Fruit fly (Drosophila melanogaster): ENCODE results near the gene CG1529.

The CG1529 gene

dm6 chrX:21035208-21035937 is 3.6 kb upstream of the CG1529 start, which contains the start of gene Ntf-2 (continued):
- TF ChIP-seq CG13287 (GFP tag; IDR thresholded peaks at IDR 0.05; ENCODE audit: partially characterized antibody), result peak; percentile 80
- peak; percentile 38; the same call in 1 of the 2 replicates for TF ChIP-seq CG32532 (GFP tag; IDR thresholded peaks at IDR 0.05)
- TF ChIP-seq seq (GFP tag; IDR thresholded peaks at IDR 0.05), result no peak
- peak; percentile 27 for TF ChIP-seq nom (GFP tag; optimal IDR thresholded peaks at IDR 0.05)
- TF ChIP-seq Dip3 (GFP tag; optimal IDR thresholded peaks at IDR 0.05), result peak; percentile 30
- peak; percentile 96 for TF ChIP-seq Dref (GFP tag; IDR thresholded peaks at IDR 0.05)
- TF ChIP-seq Trl (optimal IDR thresholded peaks at IDR 0.05), result no peak
- no peak for TF ChIP-seq Trl (GFP tag; optimal IDR thresholded peaks at IDR 0.05)
- peak; percentile 76; the same call in 2 of the 3 replicates for TF ChIP-seq zen2 (GFP tag; IDR thresholded peaks at IDR 0.05; ENCODE audit: partially characterized antibody)
- 0 out of 3 replicates have a peak, but pooled peaks have one; percentile 41 for TF ChIP-seq CG11456 (GFP tag; IDR thresholded peaks at IDR 0.05)
- TF ChIP-seq Bgb (GFP tag; IDR thresholded peaks at IDR 0.05; ENCODE audit: partially characterized antibody), result peak; percentile 91
- TF ChIP-seq Scr (GFP tag; IDR thresholded peaks at IDR 0.05; ENCODE audit: partially characterized antibody), result peak; percentile 80
- no peak for TF ChIP-seq gt (GFP tag; IDR thresholded peaks at IDR 0.05)
- TF ChIP-seq klu (GFP tag; IDR thresholded peaks at IDR 0.05), result 0 out of 2 replicates have a peak, but pooled peaks have one; percentile 14
- no peak for TF ChIP-seq Lpt (GFP tag; optimal IDR thresholded peaks at IDR 0.05)
- no peak; the same call in 3 of the 4 replicates for TF ChIP-seq Gug (GFP tag; IDR thresholded peaks at IDR 0.05)
- peak; percentile 80 for TF ChIP-seq CG14860 (GFP tag; IDR thresholded peaks at IDR 0.05; ENCODE audit: partially characterized antibody)
- peak; percentile 56; the same call in 1 of the 2 replicates for TF ChIP-seq NFAT (GFP tag; IDR thresholded peaks at IDR 0.05)
- peak; percentile 89 for TF ChIP-seq CG6791 (GFP tag; IDR thresholded peaks at IDR 0.05; ENCODE audit: partially characterized antibody)
- TF ChIP-seq NfI (GFP tag; optimal IDR thresholded peaks at IDR 0.05), result peak; percentile 33
- peak; percentile 89 for TF ChIP-seq CG16813 (GFP tag; IDR thresholded peaks at IDR 0.05; ENCODE audit: partially characterized antibody)
- peak; percentile 89 for TF ChIP-seq CG7963 (GFP tag; IDR thresholded peaks at IDR 0.05; ENCODE audit: partially characterized antibody)
- no peak for TF ChIP-seq CG4282 (GFP tag; optimal IDR thresholded peaks at IDR 0.05)
- peak; percentile 74 for TF ChIP-seq inv (GFP tag; IDR thresholded peaks at IDR 0.05; ENCODE audit: partially characterized antibody)
- TF ChIP-seq CG9817 (tag; optimal IDR thresholded peaks at IDR 0.05), result peak; percentile 21
- peak; percentile 56 for TF ChIP-seq hbn (GFP tag; IDR thresholded peaks at IDR 0.05; ENCODE audit: partially characterized antibody)
- TF ChIP-seq Ets97D (GFP tag; optimal IDR thresholded peaks at IDR 0.05), result peak; percentile 54
- peak; percentile 50 for TF ChIP-seq gfzf (GFP tag; optimal IDR thresholded peaks at IDR 0.05)
- peak; percentile 57; the same call in 2 of the 3 replicates for TF ChIP-seq Doc3 (GFP tag; IDR thresholded peaks at IDR 0.05; ENCODE audit: partially characterized antibody)
- 0 out of 2 replicates have a peak, but pooled peaks have one; percentile 5 for TF ChIP-seq wdn (GFP tag; IDR thresholded peaks at IDR 0.05)
- peak; percentile 80 for TF ChIP-seq HLH4C (GFP tag; IDR thresholded peaks at IDR 0.05; ENCODE audit: partially characterized antibody)
- TF ChIP-seq bigmax (GFP tag; optimal IDR thresholded peaks at IDR 0.05), result no peak
- peak; percentile 75 for TF ChIP-seq Dll (GFP tag; IDR thresholded peaks at IDR 0.05; ENCODE audit: partially characterized antibody)
- peak; percentile 38 for TF ChIP-seq CG33213 (GFP tag; optimal IDR thresholded peaks at IDR 0.05)
- TF ChIP-seq vnd (GFP tag; IDR thresholded peaks at IDR 0.05; ENCODE audit: partially characterized antibody), result peak; percentile 76
- no peak for TF ChIP-seq bowl (GFP tag; IDR thresholded peaks at IDR 0.05)
- peak; percentile 17 for TF ChIP-seq mirr (GFP tag; optimal IDR thresholded peaks at IDR 0.05)
- no peak for TF ChIP-seq CG10366 (GFP tag; IDR thresholded peaks at IDR 0.05)
- TF ChIP-seq CG11695 (GFP tag; IDR thresholded peaks at IDR 0.05), result no peak
- TF ChIP-seq Rx (GFP tag; IDR thresholded peaks at IDR 0.05), result no peak
- TF ChIP-seq Xbp1 (GFP tag; optimal IDR thresholded peaks at IDR 0.05), result peak; percentile 40
- TF ChIP-seq hb (GFP tag; IDR thresholded peaks at IDR 0.05; ENCODE audit: partially characterized antibody), result peak; percentile 83
- no peak for TF ChIP-seq CG12236 (GFP tag; optimal IDR thresholded peaks at IDR 0.05)
- no peak for TF ChIP-seq ATbp (GFP tag; optimal IDR thresholded peaks at IDR 0.05)
- no peak for TF ChIP-seq CG2199 (GFP tag; IDR thresholded peaks at IDR 0.05)
- TF ChIP-seq CG2120 (GFP tag; optimal IDR thresholded peaks at IDR 0.05), result peak; percentile 22
- TF ChIP-seq CG4424 (GFP tag; optimal IDR thresholded peaks at IDR 0.05), result no peak
- TF ChIP-seq Sox100B (GFP tag; optimal IDR thresholded peaks at IDR 0.05), result no peak

All from whole organism, embryonic.